Fruit fly (Drosophila melanogaster): Measurements from ENCODE around the gene kumpel.

Gene kumpel

DNA sequence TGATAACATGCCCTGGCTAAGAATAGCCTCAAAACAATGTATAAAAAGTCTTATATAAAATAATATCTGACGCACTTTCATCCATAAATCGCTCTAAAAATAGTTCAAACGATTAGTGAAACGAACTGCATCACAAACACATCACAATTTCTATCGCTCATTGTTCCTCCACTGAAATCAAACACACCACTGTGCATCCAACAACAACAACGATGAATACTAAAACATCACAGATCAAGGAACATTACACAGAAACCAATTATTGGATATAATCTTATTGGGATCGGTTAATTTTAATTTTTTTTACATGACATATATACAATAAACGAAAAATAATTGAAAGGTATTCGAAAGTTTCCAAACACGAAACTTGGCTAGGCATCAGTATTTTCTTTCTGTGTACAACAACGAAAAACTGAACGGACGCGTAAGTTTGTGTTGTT is 27.5 kb upstream of the kumpel start:
- TF ChIP-seq Hmx (GFP tag; optimal IDR thresholded peaks at IDR 0.05) (peak; percentile 64), CG1529 (GFP tag; optimal IDR thresholded peaks at IDR 0.05) (peak; percentile 63), CG13894 (tag; optimal IDR thresholded peaks at IDR 0.05) (peak; percentile 22), Trl (optimal IDR thresholded peaks at IDR 0.05) (no peak), Trl (GFP tag; optimal IDR thresholded peaks at IDR 0.05) (no peak), Drgx (GFP tag; IDR thresholded peaks at IDR 0.05) (peak; percentile 78), trh (GFP tag; optimal IDR thresholded peaks at IDR 0.05) (peak; percentile 13), cato (GFP tag; optimal IDR thresholded peaks at IDR 0.05; ENCODE audit: borderline replicate concordance) (peak; percentile 66), pan (optimal IDR thresholded peaks at IDR 0.05) (no peak), pan (GFP tag; optimal IDR thresholded peaks at IDR 0.05 in 1 of 2, IDR thresholded peaks at IDR 0.05 in 1 of 2) (peak in 1 of 2 experiments; percentile 85), CG1647 (GFP tag; optimal IDR thresholded peaks at IDR 0.05) (peak; percentile 53), CG18599 (GFP tag; optimal IDR thresholded peaks at IDR 0.05) (peak; percentile 70), maf-S (GFP tag; optimal IDR thresholded peaks at IDR 0.05) (no peak), aop (GFP tag; IDR thresholded peaks at IDR 0.05) (peak; percentile 40; the same call in 1 of the 2 replicates), abd-A (tag; optimal IDR thresholded peaks at IDR 0.05) (no peak), CG10979 (tag; optimal IDR thresholded peaks at IDR 0.05) (peak; percentile 88), scrt (GFP tag; optimal IDR thresholded peaks at IDR 0.05) (peak; percentile 58), ATbp (GFP tag; optimal IDR thresholded peaks at IDR 0.05) (peak; percentile 63), exex (tag; optimal IDR thresholded peaks at IDR 0.05) (peak; percentile 36), CG30403 (GFP tag; optimal IDR thresholded peaks at IDR 0.05) (peak; percentile 78), Bdp1 (GFP tag; optimal IDR thresholded peaks at IDR 0.05) (no peak), bcd (GFP tag; optimal IDR thresholded peaks at IDR 0.05) (peak; percentile 74), Bteb2 (GFP tag; optimal IDR thresholded peaks at IDR 0.05) (peak; percentile 43), HLH3B (GFP tag; IDR thresholded peaks at IDR 0.05) (peak; percentile 84; the same call in 1 of the 2 replicates), CG6854 (GFP tag; optimal IDR thresholded peaks at IDR 0.05) (peak; percentile 57), Vsx1 (GFP tag; optimal IDR thresholded peaks at IDR 0.05) (no peak), ro (GFP tag; IDR thresholded peaks at IDR 0.05) (peak; percentile 55; the same call in 1 of the 2 replicates), nom (GFP tag; optimal IDR thresholded peaks at IDR 0.05) (no peak), da (GFP tag; optimal IDR thresholded peaks at IDR 0.05) (peak; percentile 19), Dfd (GFP tag; optimal IDR thresholded peaks at IDR 0.05) (no peak), CG11695 (GFP tag; IDR thresholded peaks at IDR 0.05) (peak; percentile 61; the same call in 2 of the 3 replicates), vfl (GFP tag; optimal IDR thresholded peaks at IDR 0.05) (peak; percentile 36), Neu2 (GFP tag; optimal IDR thresholded peaks at IDR 0.05; ENCODE audit: borderline replicate concordance) (no peak), fd64A (GFP tag; optimal IDR thresholded peaks at IDR 0.05) (peak; percentile 48), CG17361 (GFP tag; IDR thresholded peaks at IDR 0.05) (peak; percentile 81), tap (tag; optimal IDR thresholded peaks at IDR 0.05) (peak; percentile 81), sug (tag; optimal IDR thresholded peaks at IDR 0.05) (peak; percentile 39), cg (GFP tag; optimal IDR thresholded peaks at IDR 0.05) (no peak), CG12219 (GFP tag; optimal IDR thresholded peaks at IDR 0.05) (peak; percentile 79), CG32532 (GFP tag; IDR thresholded peaks at IDR 0.05) (peak; percentile 86; the same call in 1 of the 2 replicates), CG14441 (GFP tag; IDR thresholded peaks at IDR 0.05) (peak; percentile 80), Hr78 (GFP tag; optimal IDR thresholded peaks at IDR 0.05) (peak in 1 of 2 experiments; percentile 48), Lpt (GFP tag; optimal IDR thresholded peaks at IDR 0.05) (no peak), CG14050 (GFP tag; IDR thresholded peaks at IDR 0.05) (peak; percentile 65), HmgD (GFP tag; optimal IDR thresholded peaks at IDR 0.05) (no peak), CG2712 (tag; optimal IDR thresholded peaks at IDR 0.05) (peak; percentile 88), sr (GFP tag; IDR thresholded peaks at IDR 0.05) (no peak), CG14710 (tag; optimal IDR thresholded peaks at IDR 0.05) (peak; percentile 74), MTF-1 (GFP tag; optimal IDR thresholded peaks at IDR 0.05; ENCODE audit: borderline replicate concordance) (peak; percentile 53), croc (GFP tag; conservative IDR thresholded peaks at IDR 0.05) (peak; percentile 68; the same call in 2 of the 3 replicates), CG16813 (GFP tag; IDR thresholded peaks at IDR 0.05; ENCODE audit: partially characterized antibody) (no peak)

Measured in whole organism, embryonic.